Worm (Caenorhabditis elegans) whole organism, midembryonic: ENCODE results near the gene T26H5.10.

Experiments
- T22C8.4 ChIP-seq: fragments of 200-800 bp; sonication (Bioruptor generic); IDR thresholded peaks from 2 replicates; pipeline ENCODE4 v1.3.6; 2022; ENCODE audit warnings: missing genetic modification characterization, missing compliant biosample characterization
- cog-1 ChIP-seq: sonication (generic microtip); optimal IDR thresholded peaks from 2 replicates; lab custom pipeline; 2016; ENCODE audit warnings: missing genetic modification characterization, missing compliant biosample characterization
- flt-1 ChIP-seq: fragments of 200-800 bp; sonication (Bioruptor generic); IDR thresholded peaks from 2 replicates; pipeline ENCODE4 v1.3.6; 2022; ENCODE audit warnings: missing genetic modification characterization, missing compliant biosample characterization
- ref-1 ChIP-seq: fragments of 200-800 bp; sonication (Bioruptor generic); conservative IDR thresholded peaks from 2 replicates; pipeline ENCODE4 v1.3.6; 2022; ENCODE audit warnings: missing genetic modification reagents, missing genetic modification characterization, missing compliant biosample characterization
- tab-1 ChIP-seq: fragments of 200-800 bp; sonication (Bioruptor generic); IDR thresholded peaks from 2 replicates; pipeline ENCODE4 v1.3.6; 2022; ENCODE audit warnings: missing genetic modification characterization, missing compliant biosample characterization
- ztf-23 ChIP-seq: fragments of 200-800 bp; sonication (Bioruptor generic); IDR thresholded peaks from 2 replicates; pipeline ENCODE4 v1.3.6; 2022; ENCODE audit warnings: missing genetic modification reagents, missing genetic modification characterization, missing compliant biosample characterization

- TF ChIP-seq tab-1 (GFP tag; lab: Robert Waterston, UW) (no peak), T22C8.4 (GFP tag; lab: Robert Waterston, UW) (no peak), cog-1 (tag; lab: Kevin White, UChicago) (no peak), flt-1 (no peak), ztf-23 (GFP tag; lab: Robert Waterston, UW) (0 out of 2 replicates have a peak, but pooled peaks have one; percentile 26), ref-1 (no peak)
These were observed 10.7 kb upstream of the T26H5.10 start for ce11 chrV:15454322-15454721.
